Fruit fly (Drosophila melanogaster): ENCODE data around the gene CG8064.

The CG8064 gene

dm6 chr3R:18298900-18299321 is 15.5 kb downstream of the CG8064 start, which contains the start of gene Dlc90F:
TSS of gene Dlc90F (plus strand) at chr3R:18299229.
- TF ChIP-seq Rel (GFP tag; optimal IDR thresholded peaks at IDR 0.05) (no peak), Rel (tag; optimal IDR thresholded peaks at IDR 0.05) (peak; percentile 33), Jra (GFP tag; optimal IDR thresholded peaks at IDR 0.05) (peak; percentile 45), Myc (optimal IDR thresholded peaks at IDR 0.05) (peak; percentile 27), dmrt93B (GFP tag; optimal IDR thresholded peaks at IDR 0.05) (peak; percentile 53), ey (GFP tag; optimal IDR thresholded peaks at IDR 0.05) (peak; percentile 64), Vsx2 (GFP tag; optimal IDR thresholded peaks at IDR 0.05; ENCODE audit: partially characterized antibody) (no peak), Hr78 (GFP tag; optimal IDR thresholded peaks at IDR 0.05) (no peak), HLH106 (tag; optimal IDR thresholded peaks at IDR 0.05) (peak; percentile 78), Mio (GFP tag; optimal IDR thresholded peaks at IDR 0.05) (no peak), CG32264 (GFP tag; optimal IDR thresholded peaks at IDR 0.05) (no peak), sage (GFP tag; optimal IDR thresholded peaks at IDR 0.05) (peak; percentile 4), fru (GFP tag; optimal IDR thresholded peaks at IDR 0.05) (peak; percentile 67), br (GFP tag; optimal IDR thresholded peaks at IDR 0.05) (peak; percentile 44), woc (GFP tag; optimal IDR thresholded peaks at IDR 0.05) (peak; percentile 73), Dif (GFP tag; optimal IDR thresholded peaks at IDR 0.05; ENCODE audit: partially characterized antibody) (no peak), lola (GFP tag; optimal IDR thresholded peaks at IDR 0.05) (no peak), brk (GFP tag; optimal IDR thresholded peaks at IDR 0.05) (no peak), foxo (GFP tag; optimal IDR thresholded peaks at IDR 0.05) (no peak), jim (GFP tag; optimal IDR thresholded peaks at IDR 0.05) (no peak), usp (GFP tag; optimal IDR thresholded peaks at IDR 0.05) (no peak), pan (optimal IDR thresholded peaks at IDR 0.05) (no peak), Sp1 (GFP tag; optimal IDR thresholded peaks at IDR 0.05) (peak; percentile 63), CG9705 (GFP tag; optimal IDR thresholded peaks at IDR 0.05) (no peak), N (GFP tag; optimal IDR thresholded peaks at IDR 0.05) (no peak), psq (GFP tag; optimal IDR thresholded peaks at IDR 0.05) (peak; percentile 54), GATAd (GFP tag; optimal IDR thresholded peaks at IDR 0.05) (no peak), h (GFP tag; optimal IDR thresholded peaks at IDR 0.05) (no peak), Dfd (GFP tag; optimal IDR thresholded peaks at IDR 0.05) (no peak), dl (GFP tag; optimal IDR thresholded peaks at IDR 0.05; ENCODE audit: insufficient read depth in 1 of 2, partially characterized antibody in 2 of 2) (no peak), sv (GFP tag; optimal IDR thresholded peaks at IDR 0.05) (no peak), CrebA (GFP tag; optimal IDR thresholded peaks at IDR 0.05; ENCODE audit: borderline replicate concordance) (no peak), Abd-B (GFP tag; optimal IDR thresholded peaks at IDR 0.05) (no peak), OdsH (GFP tag; optimal IDR thresholded peaks at IDR 0.05) (peak; percentile 8), rgr (GFP tag; optimal IDR thresholded peaks at IDR 0.05) (peak; percentile 62), dsf (GFP tag; optimal IDR thresholded peaks at IDR 0.05; ENCODE audit: borderline replicate concordance) (peak; percentile 58), Hnf4 (GFP tag; optimal IDR thresholded peaks at IDR 0.05) (peak; percentile 64), Hr83 (GFP tag; optimal IDR thresholded peaks at IDR 0.05; ENCODE audit: poor library complexity, severe bottlenecking) (no peak), tai (GFP tag; optimal IDR thresholded peaks at IDR 0.05) (no peak)

DNA sequence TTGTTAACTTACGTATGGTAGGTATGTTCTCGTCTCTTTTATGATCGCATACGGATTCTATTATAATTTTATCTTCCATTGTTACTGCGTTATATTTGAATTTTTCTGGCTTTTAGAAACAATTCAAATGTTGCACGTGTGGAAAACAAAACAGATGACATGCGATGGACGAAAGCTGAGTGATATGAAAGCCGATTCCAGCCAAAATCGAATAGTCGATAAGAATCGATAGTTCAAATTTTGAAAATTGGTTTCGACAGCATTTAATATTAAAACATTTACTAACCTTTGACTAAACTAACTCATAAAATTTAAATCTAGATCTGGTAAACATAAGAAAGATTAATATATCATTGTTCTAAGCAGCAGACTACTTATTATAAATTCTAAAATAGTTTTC is 18.1 kb downstream of the CG8064 start, which contains the start of gene Polr1E:
Gene Polr1E, minus strand, starts transcription at position 160 of the 400 bp plus-strand sequence.
- TF ChIP-seq Hr78 (GFP tag; optimal IDR thresholded peaks at IDR 0.05), result no peak
- TF ChIP-seq Myc (optimal IDR thresholded peaks at IDR 0.05), result peak; percentile 18
- no peak for TF ChIP-seq Hnf4 (GFP tag; optimal IDR thresholded peaks at IDR 0.05)
- TF ChIP-seq Vsx2 (GFP tag; optimal IDR thresholded peaks at IDR 0.05; ENCODE audit: partially characterized antibody), result peak; percentile 33
- TF ChIP-seq OdsH (GFP tag; optimal IDR thresholded peaks at IDR 0.05), result no peak
- peak in 1 of 2 experiments; percentile 9 for TF ChIP-seq dl (GFP tag; optimal IDR thresholded peaks at IDR 0.05; ENCODE audit: insufficient read depth in 1 of 2, partially characterized antibody in 2 of 2)
- TF ChIP-seq Dif (GFP tag; optimal IDR thresholded peaks at IDR 0.05; ENCODE audit: partially characterized antibody), result peak; percentile 79
- TF ChIP-seq Dfd (GFP tag; optimal IDR thresholded peaks at IDR 0.05), result no peak
- TF ChIP-seq Jra (GFP tag; optimal IDR thresholded peaks at IDR 0.05), result no peak
- TF ChIP-seq rgr (GFP tag; optimal IDR thresholded peaks at IDR 0.05), result no peak

All from whole organism, wandering third instar larva.